Fruit fly (Drosophila melanogaster): ENCODE measurements around the gene nudC.

DNA sequence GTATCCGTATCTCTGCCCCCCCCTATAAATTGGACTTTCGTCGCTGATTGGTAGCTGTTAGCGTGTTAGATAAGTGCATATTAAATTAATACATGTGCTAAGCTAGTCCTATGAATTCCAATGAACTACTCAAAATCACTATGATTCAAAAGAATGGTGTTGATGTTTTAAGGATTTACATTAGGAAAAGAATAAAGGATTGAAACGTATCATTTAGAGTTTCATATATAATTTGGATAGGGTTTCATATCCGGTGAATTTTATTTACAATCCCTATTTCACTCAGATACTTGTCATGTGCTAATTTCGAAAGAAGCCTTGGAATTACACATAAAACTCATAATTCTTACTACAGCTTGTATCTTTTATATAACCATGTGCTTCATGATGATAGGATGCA, 55.5 kb downstream of the nudC start, which contains the start of gene CG13029:
- no peak for TF ChIP-seq insv (optimal IDR thresholded peaks at IDR 0.05)
- no peak for TF ChIP-seq h (optimal IDR thresholded peaks at IDR 0.05)
- TF ChIP-seq ttk (optimal IDR thresholded peaks at IDR 0.05): no peak
- no peak for TF ChIP-seq psq (optimal IDR thresholded peaks at IDR 0.05)
- no peak for TF ChIP-seq Myc (optimal IDR thresholded peaks at IDR 0.05)
